Worm (Caenorhabditis elegans) whole organism, L1 larva: Measurements from ENCODE around the gene F59G1.8.

Experiments used
- C34B4.2 ChIP-seq: sonication (generic microtip); optimal IDR thresholded peaks from 2 replicates; lab custom pipeline; 2017; ENCODE audit warnings: mild to moderate bottlenecking, missing genetic modification characterization, missing compliant biosample characterization
- ceh-88 ChIP-seq: fragments of 200-800 bp; sonication (Bioruptor generic); IDR thresholded peaks from 2 replicates; pipeline ENCODE4 v1.3.6; 2022; ENCODE audit warnings: missing genetic modification characterization, missing compliant biosample characterization
- rnt-1 ChIP-seq: sonication (generic microtip); optimal IDR thresholded peaks from 2 replicates; lab custom pipeline; 2016; ENCODE audit warnings: mild to moderate bottlenecking, missing genetic modification characterization, moderate library complexity, missing compliant biosample characterization
- skn-1 ChIP-seq: fragments of 150-350 bp; optimal IDR thresholded peaks from 2 replicates; lab custom pipeline; 2014; ENCODE audit warnings: missing biosample characterization, missing genetic modification characterization
- sox-4 ChIP-seq: sonication (generic microtip); optimal IDR thresholded peaks from 2 replicates; lab custom pipeline; 2016; ENCODE audit warnings: missing genetic modification characterization, missing compliant biosample characterization

F59G1.8 gene

DNA sequence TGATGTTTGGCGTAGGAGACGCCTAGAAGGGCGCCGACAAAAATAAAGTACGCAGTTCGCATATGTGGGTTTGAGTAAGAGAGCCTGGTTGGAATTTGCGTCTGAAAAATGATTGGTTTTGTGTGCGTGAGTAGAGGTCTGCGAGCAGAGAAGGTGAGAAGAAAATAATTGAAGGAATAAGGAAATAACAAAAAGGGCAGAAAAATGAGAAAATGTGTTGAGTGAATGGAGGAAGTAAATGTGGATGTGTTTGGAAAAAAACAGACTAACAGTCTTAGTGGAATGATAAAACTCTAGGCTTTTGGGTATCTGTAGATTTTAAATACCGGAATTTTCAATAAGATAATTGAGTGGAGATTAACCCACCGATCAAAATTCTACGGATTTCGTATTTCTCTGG, 50.2 kb downstream of the F59G1.8 start, which contains the start of gene casy-1 (continued):
- TF ChIP-seq C34B4.2 (tag; lab: Kevin White, UChicago) (no peak), skn-1 (no peak), rnt-1 (tag; lab: Kevin White, UChicago) (no peak), ceh-88 (GFP tag; lab: Robert Waterston, UW) (no peak), sox-4 (no peak)
